Worm (Caenorhabditis elegans): Measurements from ENCODE around the gene K09H11.9.

DNA sequence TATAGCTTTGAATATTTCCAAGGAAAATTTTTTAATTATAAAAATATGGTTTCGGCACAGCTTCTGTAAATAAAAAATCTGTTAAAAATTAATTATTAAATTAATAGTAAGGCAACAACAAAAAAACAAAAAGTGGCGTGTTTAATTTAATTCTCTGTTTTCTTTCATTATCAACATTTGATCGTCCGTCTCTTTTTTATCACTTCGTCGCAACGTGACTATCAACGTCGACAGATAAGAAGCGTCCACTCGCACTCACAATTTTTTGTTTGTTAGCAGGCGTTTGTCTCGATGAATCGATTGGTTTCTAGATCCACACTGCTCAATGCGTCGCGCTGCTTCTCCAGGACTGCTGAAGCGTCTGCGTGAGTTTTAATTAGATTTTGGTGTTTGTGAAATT is 3.8 kb downstream of the K09H11.9 start, which contains the start of gene gcst-1:
- no peak for TF ChIP-seq snpc-4 (tag; optimal IDR thresholded peaks at IDR 0.05)
- TF ChIP-seq C34B4.2 (tag; optimal IDR thresholded peaks at IDR 0.05), result no peak
- no peak for TF ChIP-seq blmp-1 (tag; optimal IDR thresholded peaks at IDR 0.05)
- TF ChIP-seq efl-1 (optimal IDR thresholded peaks at IDR 0.05), result no peak
- TF ChIP-seq efl-1 (GFP tag; optimal IDR thresholded peaks at IDR 0.05 in 1 of 2), result no peak
- no peak for TF ChIP-seq nhr-76 (tag; optimal IDR thresholded peaks at IDR 0.05)
- TF ChIP-seq hlh-17 (GFP tag; optimal IDR thresholded peaks at IDR 0.05; ENCODE audit: borderline replicate concordance), result no peak
- TF ChIP-seq elt-2 (tag; optimal IDR thresholded peaks at IDR 0.05), result peak; percentile 69
- no peak for TF ChIP-seq ama-1 (optimal IDR thresholded peaks at IDR 0.05)
- TF ChIP-seq nhr-12 (tag; optimal IDR thresholded peaks at IDR 0.05), result no peak
- no peak for TF ChIP-seq tbx-2 (tag; optimal IDR thresholded peaks at IDR 0.05)
- no peak for TF ChIP-seq snu-23 (GFP tag; optimal IDR thresholded peaks at IDR 0.05)
